Fruit fly (Drosophila melanogaster) whole organism, embryonic: ENCODE measurements around the gene cype.

ENCODE experiments used
- CG4360 ChIP-seq: fragments of 200-800 bp; sonication (Bioruptor generic); IDR thresholded peaks from 2 replicates; pipeline ENCODE4 v1.3.6; 2022; ENCODE audit warnings: missing biosample characterization, missing genetic modification characterization
- bbx ChIP-seq: fragments of 200-800 bp; sonication (Bioruptor generic); IDR thresholded peaks from 2 replicates; pipeline ENCODE4 v1.3.6; 2022; ENCODE audit warnings: missing biosample characterization, missing genetic modification characterization; ENCODE audit not compliant: partially characterized antibody
- phol ChIP-seq: fragments of 200-800 bp; sonication (Bioruptor generic); optimal IDR thresholded peaks from 3 replicates; lab custom pipeline; 2018; ENCODE audit warnings: missing biosample characterization, mild to moderate bottlenecking, missing genetic modification characterization, moderate library complexity

DNA sequence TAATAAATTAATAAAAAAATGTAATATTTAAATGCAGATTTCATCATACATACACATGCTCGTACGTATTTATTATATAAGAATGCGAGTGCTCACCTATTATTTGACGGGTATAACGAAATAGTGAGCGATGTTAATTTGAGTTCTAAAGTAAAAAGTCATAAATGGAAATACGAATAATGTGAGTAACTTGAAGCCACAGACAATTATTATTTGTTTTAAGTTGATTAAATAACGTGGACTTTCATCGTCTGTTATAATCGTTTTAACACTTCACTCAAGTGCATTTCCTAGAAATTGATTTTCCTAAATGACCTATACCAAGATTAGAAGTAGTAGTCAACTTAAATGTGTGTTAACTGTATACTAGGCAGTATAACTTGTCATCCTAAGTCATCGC is 24.7 kb upstream of the cype start:
- TF ChIP-seq bbx (GFP tag; lab: Robert Waterston, UW): no peak
- TF ChIP-seq phol (tag; lab: Kevin White, UChicago): no peak
- TF ChIP-seq CG4360: no peak
